Worm (Caenorhabditis elegans): ENCODE measurements around the gene T01E8.8.

The T01E8.8 gene

ce11 chrII:10222577-10222976 is 8.5 kb upstream of the T01E8.8 start, which contains the start of gene plc-3:
Gene plc-3, plus strand, starts transcription at chrII:10222877.
- no peak for TF ChIP-seq bed-3 (GFP tag; optimal IDR thresholded peaks at IDR 0.05)
- TF ChIP-seq elt-3 (tag; optimal IDR thresholded peaks at IDR 0.05): no peak
- TF ChIP-seq ham-2 (GFP tag; optimal IDR thresholded peaks at IDR 0.05): no peak
- no peak for TF ChIP-seq tbx-8 (GFP tag; optimal IDR thresholded peaks at IDR 0.05)
- no peak for TF ChIP-seq sptf-1 (tag; optimal IDR thresholded peaks at IDR 0.05)
- TF ChIP-seq cnd-1 (tag; optimal IDR thresholded peaks at IDR 0.05): no peak
- no peak for TF ChIP-seq ztf-11 (tag; optimal IDR thresholded peaks at IDR 0.05)
- no peak for TF ChIP-seq mls-2 (tag; optimal IDR thresholded peaks at IDR 0.05)
- TF ChIP-seq unc-39 (tag; optimal IDR thresholded peaks at IDR 0.05): no peak
- no peak for TF ChIP-seq lsy-2 (tag; optimal IDR thresholded peaks at IDR 0.05)
- no peak for TF ChIP-seq hlh-1 (tag; optimal IDR thresholded peaks at IDR 0.05)
- TF ChIP-seq snpc-4 (tag; optimal IDR thresholded peaks at IDR 0.05): no peak
- no peak for TF ChIP-seq flh-1 (GFP tag; optimal IDR thresholded peaks at IDR 0.05)
- TF ChIP-seq blmp-1 (tag; optimal IDR thresholded peaks at IDR 0.05): no peak
- no peak for TF ChIP-seq unc-120 (tag; optimal IDR thresholded peaks at IDR 0.05; ENCODE audit: poor library complexity, severe bottlenecking)

- TF ChIP-seq hlh-1 (tag; optimal IDR thresholded peaks at IDR 0.05) (no peak), ceh-83 (GFP tag; optimal IDR thresholded peaks at IDR 0.05) (no peak), elt-1 (tag; optimal IDR thresholded peaks at IDR 0.05; ENCODE audit: borderline replicate concordance, insufficient read depth) (no peak), lin-13 (tag; optimal IDR thresholded peaks at IDR 0.05) (no peak)
Measured at ce11 chrII:10227030-10227429, 4.0 kb upstream of the T01E8.8 start, which contains the start of gene srh-135. Gene srh-135, minus strand, starts transcription at chrII:10227130.

ce11 chrII:10231874-10232273 is 802 bp downstream of the T01E8.8 start:
- TF ChIP-seq snpc-4 (tag; optimal IDR thresholded peaks at IDR 0.05): no peak
- no peak for TF ChIP-seq ces-1 (GFP tag; optimal IDR thresholded peaks at IDR 0.05)
- no peak for TF ChIP-seq pha-4 (tag; optimal IDR thresholded peaks at IDR 0.05)
- no peak for TF ChIP-seq zip-8 (tag; optimal IDR thresholded peaks at IDR 0.05)
- no peak for TF ChIP-seq M03D4.4 (tag; optimal IDR thresholded peaks at IDR 0.05)
- TF ChIP-seq nhr-12 (tag; optimal IDR thresholded peaks at IDR 0.05): no peak
- TF ChIP-seq unc-39 (tag; optimal IDR thresholded peaks at IDR 0.05): no peak
- no peak for TF ChIP-seq hlh-1 (tag; optimal IDR thresholded peaks at IDR 0.05)
- TF ChIP-seq ceh-43 (GFP tag; optimal IDR thresholded peaks at IDR 0.05): no peak
- no peak for TF ChIP-seq lin-13 (tag; optimal IDR thresholded peaks at IDR 0.05)
- TF ChIP-seq mls-2 (tag; optimal IDR thresholded peaks at IDR 0.05): no peak
- TF ChIP-seq mep-1 (tag; optimal IDR thresholded peaks at IDR 0.05): no peak
- TF ChIP-seq lsy-2 (tag; optimal IDR thresholded peaks at IDR 0.05): no peak
- no peak for TF ChIP-seq ceh-39 (tag; optimal IDR thresholded peaks at IDR 0.05)

ce11 chrII:10234398-10234797 is 3.3 kb downstream of the T01E8.8 start, which contains the start of gene ubxn-5:
Gene ubxn-5, minus strand, starts transcription at chrII:10234498.
- TF ChIP-seq sem-2 (GFP tag; optimal IDR thresholded peaks at IDR 0.05): no peak
- no peak for TF ChIP-seq nhr-76 (tag; optimal IDR thresholded peaks at IDR 0.05)
- TF ChIP-seq tbx-8 (GFP tag; optimal IDR thresholded peaks at IDR 0.05): no peak
- TF ChIP-seq cnd-1 (tag; optimal IDR thresholded peaks at IDR 0.05): no peak
- no peak for TF ChIP-seq nhr-12 (tag; optimal IDR thresholded peaks at IDR 0.05)
- no peak for TF ChIP-seq ceh-43 (GFP tag; optimal IDR thresholded peaks at IDR 0.05)
- no peak for TF ChIP-seq mls-2 (tag; optimal IDR thresholded peaks at IDR 0.05)
- TF ChIP-seq unc-62 (GFP tag; optimal IDR thresholded peaks at IDR 0.05): no peak
- TF ChIP-seq zip-8 (tag; optimal IDR thresholded peaks at IDR 0.05): no peak
- TF ChIP-seq nhr-237 (tag; optimal IDR thresholded peaks at IDR 0.05): no peak
- no peak for TF ChIP-seq elt-1 (tag; optimal IDR thresholded peaks at IDR 0.05; ENCODE audit: borderline replicate concordance, insufficient read depth)
- no peak for TF ChIP-seq ceh-39 (tag; optimal IDR thresholded peaks at IDR 0.05)
- no peak for TF ChIP-seq drap-1 (GFP tag; optimal IDR thresholded peaks at IDR 0.05)
- TF ChIP-seq lin-13 (tag; optimal IDR thresholded peaks at IDR 0.05): no peak
- TF ChIP-seq nhr-28 (tag; optimal IDR thresholded peaks at IDR 0.05): no peak

- no peak for TF ChIP-seq lin-32 (GFP tag; optimal IDR thresholded peaks at IDR 0.05)
- TF ChIP-seq nhr-2 (tag; optimal IDR thresholded peaks at IDR 0.05): no peak
- no peak for TF ChIP-seq lin-13 (tag; optimal IDR thresholded peaks at IDR 0.05)
- no peak for TF ChIP-seq ceh-43 (GFP tag; optimal IDR thresholded peaks at IDR 0.05)
- TF ChIP-seq mls-2 (tag; optimal IDR thresholded peaks at IDR 0.05): no peak
- TF ChIP-seq snpc-4 (tag; optimal IDR thresholded peaks at IDR 0.05): no peak
- TF ChIP-seq hlh-1 (tag; optimal IDR thresholded peaks at IDR 0.05): no peak
- no peak for TF ChIP-seq sem-2 (GFP tag; optimal IDR thresholded peaks at IDR 0.05)
- no peak for TF ChIP-seq unc-62 (GFP tag; optimal IDR thresholded peaks at IDR 0.05)
- no peak for TF ChIP-seq elt-1 (tag; optimal IDR thresholded peaks at IDR 0.05; ENCODE audit: borderline replicate concordance, insufficient read depth)
- TF ChIP-seq lsy-2 (tag; optimal IDR thresholded peaks at IDR 0.05): no peak
- TF ChIP-seq nhr-237 (tag; optimal IDR thresholded peaks at IDR 0.05): no peak
- no peak for TF ChIP-seq ham-2 (GFP tag; optimal IDR thresholded peaks at IDR 0.05)
- no peak for TF ChIP-seq unc-39 (tag; optimal IDR thresholded peaks at IDR 0.05)
- TF ChIP-seq drap-1 (GFP tag; optimal IDR thresholded peaks at IDR 0.05): no peak
- no peak for TF ChIP-seq unc-120 (tag; optimal IDR thresholded peaks at IDR 0.05; ENCODE audit: poor library complexity, severe bottlenecking)
Measured at ce11 chrII:10239595-10239994, 8.5 kb downstream of the T01E8.8 start, which contains the start of gene mec-15. Gene mec-15, minus strand, starts transcription at chrII:10239695.

Data from whole organism, mixed stage, embryonic.